Worm (Caenorhabditis elegans) whole organism, L1 larva: Measurements from ENCODE around the gene lgc-12.

Experiments
- aha-1 ChIP-seq: fragments of 150-350 bp; optimal IDR thresholded peaks from 2 replicates; lab custom pipeline; 2014; ENCODE audit warnings: missing biosample characterization, missing genetic modification characterization
- alr-1 ChIP-seq: fragments of 200-800 bp; sonication (Bioruptor generic); optimal IDR thresholded peaks from 2 replicates; lab custom pipeline; 2018; ENCODE audit warnings: borderline replicate concordance, mild to moderate bottlenecking, missing genetic modification characterization, missing compliant biosample characterization
- ama-1 ChIP-seq: fragments of 150-350 bp; optimal IDR thresholded peaks from 2 replicates; lab custom pipeline; 2014
- ceh-63 ChIP-seq: fragments of 200-800 bp; sonication (Bioruptor generic); optimal IDR thresholded peaks from 2 replicates; lab custom pipeline; 2018; ENCODE audit warnings: mild to moderate bottlenecking, missing genetic modification characterization, missing compliant biosample characterization
- ceh-8 ChIP-seq: fragments of 200-800 bp; sonication (Bioruptor generic); optimal IDR thresholded peaks from 2 replicates; lab custom pipeline; 2018; ENCODE audit warnings: mild to moderate bottlenecking, missing genetic modification characterization, moderate library complexity, missing compliant biosample characterization
- ceh-88 ChIP-seq: fragments of 200-800 bp; sonication (Bioruptor generic); IDR thresholded peaks from 2 replicates; pipeline ENCODE4 v1.3.6; 2022; ENCODE audit warnings: missing genetic modification characterization, missing compliant biosample characterization
- dpl-1 ChIP-seq, 3 experiments: fragments of 150-350 bp in 2 of 3; sonication (generic microtip) in 1 of 3; optimal IDR thresholded peaks; 2 replicates each; lab custom pipeline; 2014 to 2017; ENCODE audit warnings: missing biosample characterization in 3 of 3, missing genetic modification characterization in 3 of 3, missing genetic modification reagents in 3 of 3
- dsc-1 ChIP-seq: sonication (generic microtip); optimal IDR thresholded peaks from 2 replicates; lab custom pipeline; 2016; ENCODE audit warnings: mild to moderate bottlenecking, missing genetic modification characterization, missing compliant biosample characterization
- efl-1 ChIP-seq, 4 experiments: fragments of 150-350 bp; optimal IDR thresholded peaks in 3 of 4; peaks in 1 of 4; 1 replicate in 1 of 4; 2 replicates in 3 of 4; lab custom pipeline; 2014; ENCODE audit warnings: missing biosample characterization in 2 of 4, missing genetic modification characterization in 2 of 4, missing genetic modification reagents in 2 of 4
- efl-3 ChIP-seq: fragments of 200-800 bp; sonication (Bioruptor generic); optimal IDR thresholded peaks from 2 replicates; lab custom pipeline; 2018; ENCODE audit warnings: mild to moderate bottlenecking, missing genetic modification characterization, missing compliant biosample characterization
- elt-3 ChIP-seq, 6 experiments: fragments of 150-350 bp in 1 of 6; sonication (generic microtip); optimal IDR thresholded peaks; 2 replicates each; lab custom pipeline; 2017 to 2018; ENCODE audit warnings: missing biosample characterization in 6 of 6, missing genetic modification characterization in 6 of 6, inconsistent platforms in 1 of 6
- fkh-4 ChIP-seq: sonication (generic microtip); optimal IDR thresholded peaks from 2 replicates; lab custom pipeline; 2016; ENCODE audit warnings: missing compliant biosample characterization, missing genetic modification characterization, borderline replicate concordance
- fos-1 ChIP-seq: fragments of 150-350 bp; optimal IDR thresholded peaks from 2 replicates; lab custom pipeline; 2014; ENCODE audit warnings: missing biosample characterization, missing genetic modification characterization
- irx-1 ChIP-seq: sonication (generic microtip); optimal IDR thresholded peaks from 2 replicates; lab custom pipeline; 2016; ENCODE audit warnings: missing genetic modification characterization, missing compliant biosample characterization
- lin-14 ChIP-seq: fragments of 200-800 bp; sonication (Bioruptor generic); optimal IDR thresholded peaks from 2 replicates; lab custom pipeline; 2018; ENCODE audit warnings: mild to moderate bottlenecking, missing genetic modification characterization, moderate library complexity, missing compliant biosample characterization
- lin-39 ChIP-seq: fragments of 150-350 bp; optimal IDR thresholded peaks from 2 replicates; lab custom pipeline; 2014; ENCODE audit warnings: missing biosample characterization, missing genetic modification reagents, missing genetic modification characterization
- lsy-2 ChIP-seq, 2 experiments: fragments of 150-350 bp; optimal IDR thresholded peaks; 2 replicates each; lab custom pipeline; 2014; ENCODE audit warnings: missing biosample characterization in 2 of 2, missing genetic modification characterization in 2 of 2
- mdl-1 ChIP-seq, 2 experiments: fragments of 150-350 bp; optimal IDR thresholded peaks; 2 replicates each; lab custom pipeline; 2014 to 2017; ENCODE audit warnings: missing biosample characterization in 2 of 2, missing genetic modification characterization in 2 of 2, inconsistent platforms in 1 of 2
- nhr-19 ChIP-seq: fragments of 200-800 bp; sonication (Bioruptor generic); conservative IDR thresholded peaks from 2 replicates; pipeline ENCODE4 v1.3.6; 2022; ENCODE audit warnings: missing genetic modification characterization, missing compliant biosample characterization
- nhr-237 ChIP-seq: fragments of 150-350 bp; optimal IDR thresholded peaks from 2 replicates; lab custom pipeline; 2014; ENCODE audit warnings: missing biosample characterization, missing genetic modification characterization
- nhr-28 ChIP-seq: fragments of 150-350 bp; optimal IDR thresholded peaks from 2 replicates; lab custom pipeline; 2014; ENCODE audit warnings: missing biosample characterization, missing genetic modification characterization
- nhr-71 ChIP-seq: sonication (generic microtip); optimal IDR thresholded peaks from 2 replicates; lab custom pipeline; 2016; ENCODE audit warnings: mild to moderate bottlenecking, missing genetic modification characterization, moderate library complexity, missing compliant biosample characterization
- nhr-85 ChIP-seq: sonication (generic microtip); peaks from one replicate; lab custom pipeline; 2016; ENCODE audit warnings: missing genetic modification characterization, inconsistent platforms, missing compliant biosample characterization
- nhr-90 ChIP-seq: sonication (generic microtip); optimal IDR thresholded peaks from 2 replicates; lab custom pipeline; 2016; ENCODE audit warnings: mild to moderate bottlenecking, missing genetic modification characterization, missing compliant biosample characterization; ENCODE audit not compliant: poor library complexity
- pag-3 ChIP-seq: sonication (generic microtip); optimal IDR thresholded peaks from 2 replicates; lab custom pipeline; 2017; ENCODE audit warnings: missing genetic modification characterization, mild to moderate bottlenecking, missing compliant biosample characterization, antibody characterized with exemption, borderline replicate concordance; ENCODE audit not compliant: insufficient read depth
- pax-3 ChIP-seq: fragments of 200-800 bp; sonication (Bioruptor generic); optimal IDR thresholded peaks from 2 replicates; lab custom pipeline; 2018; ENCODE audit warnings: mild to moderate bottlenecking, missing genetic modification characterization, moderate library complexity, missing compliant biosample characterization
- pqm-1 ChIP-seq: sonication (generic microtip); optimal IDR thresholded peaks from 3 replicates; lab custom pipeline; 2017; ENCODE audit warnings: missing biosample characterization, missing genetic modification characterization
- rnt-1 ChIP-seq: sonication (generic microtip); optimal IDR thresholded peaks from 2 replicates; lab custom pipeline; 2016; ENCODE audit warnings: mild to moderate bottlenecking, missing genetic modification characterization, moderate library complexity, missing compliant biosample characterization
- snu-23 ChIP-seq: sonication (generic microtip); optimal IDR thresholded peaks from 2 replicates; lab custom pipeline; 2016; ENCODE audit warnings: missing genetic modification characterization, missing compliant biosample characterization
- sox-4 ChIP-seq: sonication (generic microtip); optimal IDR thresholded peaks from 2 replicates; lab custom pipeline; 2016; ENCODE audit warnings: missing genetic modification characterization, missing compliant biosample characterization
- sptf-1 ChIP-seq: fragments of 150-350 bp; optimal IDR thresholded peaks from 2 replicates; lab custom pipeline; 2014; ENCODE audit warnings: missing biosample characterization, missing genetic modification characterization
- swsn-7 ChIP-seq: sonication (generic microtip); optimal IDR thresholded peaks from 2 replicates; lab custom pipeline; 2016; ENCODE audit warnings: missing genetic modification characterization, missing compliant biosample characterization
- tbx-2 ChIP-seq: sonication (generic microtip); optimal IDR thresholded peaks from 2 replicates; lab custom pipeline; 2016; ENCODE audit warnings: missing genetic modification characterization, missing compliant biosample characterization
- unc-62 ChIP-seq: fragments of 150-350 bp; optimal IDR thresholded peaks from 2 replicates; lab custom pipeline; 2014; ENCODE audit warnings: missing biosample characterization, missing genetic modification reagents, missing genetic modification characterization
- unc-98 ChIP-seq: fragments of 200-800 bp; sonication (Bioruptor generic); IDR thresholded peaks from 2 replicates; pipeline ENCODE4 v1.3.6; 2022; ENCODE audit warnings: missing genetic modification characterization, missing compliant biosample characterization
- vab-15 ChIP-seq: sonication (generic microtip); optimal IDR thresholded peaks from 2 replicates; lab custom pipeline; 2017; ENCODE audit warnings: missing genotype, mild to moderate bottlenecking, missing genetic modification characterization, missing compliant biosample characterization

The lgc-12 gene

ce11 chrIII:7558658-7559057, 3.3 kb upstream of the lgc-12 start:
- TF ChIP-seq fos-1 (tag; lab: Kevin White, UChicago) (no peak), dsc-1 (tag; lab: Kevin White, UChicago) (no peak), pax-3 (tag; lab: Kevin White, UChicago) (no peak), dpl-1 (GFP tag; optimal IDR thresholded peaks at IDR 0.05; lab: Kevin White, UChicago) (no peak), ama-1 (lab: Kevin White, UChicago) (no peak), sptf-1 (tag; lab: Kevin White, UChicago) (no peak), rnt-1 (tag; lab: Kevin White, UChicago) (no peak), nhr-28 (no peak), pag-3 (tag; lab: Kevin White, UChicago) (no peak), ceh-8 (GFP tag; lab: Kevin White, UChicago) (no peak), snu-23 (GFP tag; lab: Kevin White, UChicago) (no peak), pqm-1 (no peak), ceh-88 (GFP tag; lab: Robert Waterston, UW) (no peak), nhr-71 (tag; lab: Kevin White, UChicago) (no peak)

- TF ChIP-seq snu-23 (GFP tag; lab: Kevin White, UChicago): peak; percentile 18
- TF ChIP-seq irx-1 (tag; lab: Kevin White, UChicago): peak; percentile 29
- TF ChIP-seq nhr-71 (tag; lab: Kevin White, UChicago): peak; percentile 72
- TF ChIP-seq mdl-1 (tag; optimal IDR thresholded peaks at IDR 0.05; lab: Kevin White, UChicago): no peak
- no peak for TF ChIP-seq unc-62 (GFP tag; lab: Kevin White, UChicago)
- TF ChIP-seq aha-1 (tag; lab: Kevin White, UChicago): no peak
- TF ChIP-seq lin-14 (GFP tag; lab: Kevin White, UChicago): peak; percentile 87
- peak; percentile 8 to 15 for TF ChIP-seq efl-1 (optimal IDR thresholded peaks at IDR 0.05; lab: Kevin White, UChicago)
- no peak for TF ChIP-seq efl-1 (GFP tag; optimal IDR thresholded peaks at IDR 0.05 in 1 of 2; lab: Kevin White, UChicago)
- peak; percentile 45 to 60 for TF ChIP-seq lsy-2 (tag; optimal IDR thresholded peaks at IDR 0.05; lab: Kevin White, UChicago)
- peak; percentile 48 for TF ChIP-seq tbx-2
- no peak for TF ChIP-seq alr-1
- TF ChIP-seq nhr-19: peak; percentile 34
- peak; percentile 5 for TF ChIP-seq swsn-7 (tag; lab: Kevin White, UChicago)
- TF ChIP-seq lin-39 (tag; lab: Kevin White, UChicago): peak; percentile 56
- peak; percentile 67 for TF ChIP-seq rnt-1 (tag; lab: Kevin White, UChicago)
- TF ChIP-seq nhr-90 (tag; lab: Kevin White, UChicago): no peak
- no peak for TF ChIP-seq unc-98 (GFP tag; lab: Robert Waterston, UW)
Measured at ce11 chrIII:7559869-7560268, 2.1 kb upstream of the lgc-12 start.

DNA sequence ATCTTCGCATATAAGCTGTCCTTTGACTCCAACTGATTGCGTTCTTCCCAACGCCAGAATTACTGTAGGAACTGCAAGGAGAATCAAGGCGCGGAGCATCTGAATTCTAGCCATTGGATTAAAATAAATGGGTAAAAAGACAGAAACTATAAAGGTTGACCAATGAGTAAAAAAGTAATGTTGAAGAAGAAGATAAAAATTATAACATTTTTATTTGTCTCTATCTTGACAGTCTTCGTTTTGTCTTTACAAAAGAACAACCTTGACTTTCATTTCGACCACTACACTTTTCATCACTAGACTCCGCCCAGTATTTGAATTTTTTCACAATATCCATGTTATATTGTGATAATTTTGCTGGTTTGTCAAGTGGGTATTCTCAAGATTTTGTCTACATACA, 3.3 kb downstream of the lgc-12 start, which contains the start of gene ttr-8:
TSS of gene ttr-8 (minus strand) at position 101 of the 400 bp plus-strand sequence.
- TF ChIP-seq lsy-2 (tag; optimal IDR thresholded peaks at IDR 0.05; lab: Kevin White, UChicago) (no peak), fkh-4 (no peak), sox-4 (no peak), vab-15 (tag; lab: Kevin White, UChicago) (no peak), efl-3 (GFP tag; lab: Kevin White, UChicago) (no peak), ceh-63 (GFP tag; lab: Kevin White, UChicago) (no peak), nhr-19 (no peak), nhr-237 (tag; lab: Kevin White, UChicago) (no peak)

- TF ChIP-seq dsc-1 (tag; lab: Kevin White, UChicago) (no peak), pag-3 (tag; lab: Kevin White, UChicago) (peak; percentile 6), irx-1 (tag; lab: Kevin White, UChicago) (no peak), lin-14 (GFP tag; lab: Kevin White, UChicago) (peak; percentile 28), elt-3 (tag; optimal IDR thresholded peaks at IDR 0.05; lab: Kevin White, UChicago) (peak in 2 of 6 experiments; percentile 28 to 60), nhr-85 (peak; percentile 60)
Measured at ce11 chrIII:7566098-7566497, 4.1 kb downstream of the lgc-12 start, which contains the start of gene ttr-32. Gene ttr-32, plus strand, starts transcription at chrIII:7566411.
